Fruit fly (Drosophila melanogaster) whole organism, embryonic: ENCODE data around the gene CG45081.

Experiments
- Ada2b ChIP-seq: fragments of 200-800 bp; sonication (Bioruptor generic); IDR thresholded peaks from 2 replicates; pipeline ENCODE4 v1.3.6; 2022; ENCODE audit warnings: missing biosample characterization, missing genetic modification characterization
- Blimp-1 ChIP-seq: fragments of 200-800 bp; sonication (Bioruptor generic); optimal IDR thresholded peaks from 3 replicates; lab custom pipeline; 2018; ENCODE audit warnings: missing biosample characterization, missing genetic modification characterization, mild to moderate bottlenecking, moderate library complexity, missing genetic modification reagents
- CG12744 ChIP-seq: fragments of 200-800 bp; sonication (Bioruptor generic); optimal IDR thresholded peaks from 2 replicates; lab custom pipeline; 2016; ENCODE audit warnings: missing biosample characterization, missing genetic modification characterization
- CG14667 ChIP-seq: fragments of 200-800 bp; sonication (Bioruptor generic); IDR thresholded peaks from 2 replicates; pipeline ENCODE4 v1.3.6; 2022; ENCODE audit warnings: missing biosample characterization, missing genetic modification characterization
- CG17186 ChIP-seq: fragments of 200-800 bp; sonication (Bioruptor generic); optimal IDR thresholded peaks from 3 replicates; lab custom pipeline; 2017; ENCODE audit warnings: missing biosample characterization, missing genetic modification reagents, missing genetic modification characterization
- CG4730 ChIP-seq: fragments of 200-800 bp; sonication (Bioruptor generic); IDR thresholded peaks from 2 replicates; pipeline ENCODE4 v1.3.6; 2022; ENCODE audit warnings: missing biosample characterization, missing genetic modification characterization
- CG8290 ChIP-seq, 3 experiments: fragments of 200-800 bp; sonication (Bioruptor generic); optimal IDR thresholded peaks; 2 replicates each; lab custom pipeline; 2016 to 2019; ENCODE audit warnings: missing biosample characterization in 3 of 3, missing genetic modification characterization in 3 of 3, mild to moderate bottlenecking in 2 of 3, moderate library complexity in 1 of 3
- Dfd ChIP-seq, 2 experiments: fragments of >200 bp; optimal IDR thresholded peaks; 2 replicates each; lab custom pipeline; 2017; ENCODE audit warnings: missing biosample characterization in 2 of 2, missing genetic modification characterization in 2 of 2
- Ets65A ChIP-seq: fragments of 200-800 bp; sonication (Bioruptor generic); peaks from one replicate; lab custom pipeline; 2016; ENCODE audit warnings: missing biosample characterization, missing genetic modification characterization
- Gug ChIP-seq: fragments of 200-800 bp; sonication (Bioruptor generic); IDR thresholded peaks from 4 replicates; pipeline ENCODE4 v1.3.6; 2022; ENCODE audit warnings: missing biosample characterization, missing genetic modification characterization
- Xbp1 ChIP-seq: fragments of 200-800 bp; sonication (Bioruptor generic); optimal IDR thresholded peaks from 3 replicates; lab custom pipeline; 2016; ENCODE audit warnings: missing biosample characterization, mild to moderate bottlenecking, missing genetic modification characterization
- ap ChIP-seq: fragments of 200-800 bp; sonication (Bioruptor generic); IDR thresholded peaks from 2 replicates; pipeline ENCODE4 v1.3.6; 2022; ENCODE audit warnings: missing biosample characterization, missing genetic modification characterization
- chif ChIP-seq, 2 experiments: fragments of 200-800 bp; sonication (Bioruptor generic); optimal IDR thresholded peaks; 3 replicates each; lab custom pipeline; 2016; ENCODE audit warnings: missing biosample characterization in 2 of 2, missing genetic modification characterization in 2 of 2
- croc ChIP-seq: fragments of 200-800 bp; sonication (Bioruptor generic); conservative IDR thresholded peaks from 3 replicates; pipeline ENCODE4 v1.3.6; 2022; ENCODE audit warnings: missing biosample characterization, missing genetic modification characterization
- disco-r ChIP-seq: fragments of 200-800 bp; sonication (Bioruptor generic); optimal IDR thresholded peaks from 2 replicates; lab custom pipeline; 2016; ENCODE audit warnings: missing biosample characterization, missing genetic modification characterization
- fd96Cb ChIP-seq: fragments of 200-800 bp; sonication (Bioruptor generic); optimal IDR thresholded peaks from 2 replicates; lab custom pipeline; 2018; ENCODE audit warnings: missing biosample characterization, mild to moderate bottlenecking, missing genetic modification characterization, moderate library complexity
- so ChIP-seq: fragments of 200-800 bp; sonication (Bioruptor generic); IDR thresholded peaks from 3 replicates; pipeline ENCODE4 v1.3.6; 2022; ENCODE audit warnings: missing biosample characterization, missing genetic modification characterization
- tin ChIP-seq: fragments of 200-800 bp; sonication (Bioruptor generic); optimal IDR thresholded peaks from 3 replicates; lab custom pipeline; 2016; ENCODE audit warnings: missing biosample characterization, missing genetic modification characterization

CG45081 gene

DNA sequence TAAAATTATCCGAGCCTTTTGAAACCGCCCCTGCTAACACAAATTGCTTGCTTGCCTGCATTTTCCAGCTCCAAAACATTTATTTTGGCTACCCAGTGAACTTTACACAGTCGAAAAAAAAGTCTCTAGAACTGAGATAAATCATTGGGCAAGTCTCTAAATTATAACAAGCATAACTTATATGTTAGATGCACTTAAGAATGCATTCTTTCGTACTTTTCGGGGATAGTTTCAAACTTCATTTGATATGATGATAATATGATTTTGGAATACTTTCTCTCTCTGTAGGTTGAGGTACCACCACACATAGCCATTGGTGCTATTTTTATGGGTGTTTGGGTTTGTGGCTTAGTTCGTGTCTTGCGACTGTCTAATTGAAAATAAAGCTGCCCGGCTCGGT lies 49.0 kb downstream of the CG45081 start (continued):
- no peak for TF ChIP-seq CG8290 (GFP tag; optimal IDR thresholded peaks at IDR 0.05; lab: Kevin White, UChicago)
- no peak for TF ChIP-seq CG8290 (tag; optimal IDR thresholded peaks at IDR 0.05; lab: Kevin White, UChicago)
- TF ChIP-seq Blimp-1 (GFP tag; lab: Kevin White, UChicago), result peak; percentile 63
- no peak for TF ChIP-seq CG12744
- 0 out of 2 replicates have a peak, but pooled peaks have one; percentile 9 for TF ChIP-seq CG4730 (GFP tag; lab: Robert Waterston, UW)
- peak; percentile 11 for TF ChIP-seq tin (GFP tag; lab: Kevin White, UChicago)
- no peak for TF ChIP-seq disco-r (GFP tag; lab: Kevin White, UChicago)
- 0 out of 3 replicates have a peak, but pooled peaks have one; percentile 15 for TF ChIP-seq croc (GFP tag; lab: Robert Waterston, UW)
- TF ChIP-seq Dfd (GFP tag; optimal IDR thresholded peaks at IDR 0.05; lab: Kevin White, UChicago), result no peak
- TF ChIP-seq fd96Cb (tag; lab: Kevin White, UChicago), result peak; percentile 34
- no peak for TF ChIP-seq Gug (GFP tag; lab: Robert Waterston, UW)
- peak; percentile 10 to 13 for TF ChIP-seq chif (GFP tag; optimal IDR thresholded peaks at IDR 0.05; lab: Kevin White, UChicago)
- TF ChIP-seq Ets65A, result peak; percentile 54
- TF ChIP-seq ap, result no peak
- no peak for TF ChIP-seq CG17186 (GFP tag; lab: Kevin White, UChicago)
- 0 out of 2 replicates have a peak, but pooled peaks have one; percentile 28 for TF ChIP-seq Ada2b (GFP tag; lab: Robert Waterston, UW)
- TF ChIP-seq Xbp1 (GFP tag; lab: Kevin White, UChicago), result peak; percentile 18
- TF ChIP-seq CG14667, result 0 out of 2 replicates have a peak, but pooled peaks have one; percentile 25
- TF ChIP-seq so (GFP tag; lab: Robert Waterston, UW), result no peak
